Worm (Caenorhabditis elegans): ENCODE results near the gene F58D2.4.
"Not testable (repeated sequence)": the region's sequence is repeated elsewhere in the genome, so short reads cannot be mapped to it uniquely, and the experiment has no call there.

F58D2.4 gene

ce11 chrIV:13140792-13141191 is 48.1 kb downstream of the F58D2.4 start:
- TF ChIP-seq tra-1 (GFP tag; IDR thresholded peaks at IDR 0.05) (peak; percentile 47; the same call in 1 of the 2 replicates), egl-43 (GFP tag; IDR thresholded peaks at IDR 0.05) (peak; percentile 87), lim-7 (GFP tag; IDR thresholded peaks at IDR 0.05) (peak; percentile 92), T26A8.4 (GFP tag; IDR thresholded peaks at IDR 0.05) (peak; percentile 59), ctbp-1 (GFP tag; IDR thresholded peaks at IDR 0.05) (peak; percentile 53; the same call in 1 of the 2 replicates), F44E2.7 (GFP tag; IDR thresholded peaks at IDR 0.05) (peak; percentile 81; the same call in 1 of the 2 replicates), dmd-6 (GFP tag; IDR thresholded peaks at IDR 0.05) (0 out of 2 replicates have a peak, but pooled peaks have one; percentile 10), lin-1 (GFP tag; IDR thresholded peaks at IDR 0.05) (peak; percentile 56; the same call in 1 of the 2 replicates), mes-2 (tag; optimal IDR thresholded peaks at IDR 0.05; ENCODE audit: poor library complexity, severe bottlenecking) (peak; percentile 18), Y75B8A.6 (GFP tag; IDR thresholded peaks at IDR 0.05) (0 out of 2 replicates have a peak, but pooled peaks have one; percentile 68), ceh-44 (GFP tag; IDR thresholded peaks at IDR 0.05) (0 out of 2 replicates have a peak, but pooled peaks have one; percentile 58), arid-1 (GFP tag; conservative IDR thresholded peaks at IDR 0.05) (peak; percentile 88), F26F4.8 (GFP tag; conservative IDR thresholded peaks at IDR 0.05) (peak; percentile 91), hmg-1.1 (GFP tag; IDR thresholded peaks at IDR 0.05) (peak; percentile 39; the same call in 1 of the 2 replicates), D1046.2 (GFP tag; IDR thresholded peaks at IDR 0.05) (peak; percentile 44; the same call in 1 of the 2 replicates), vab-7 (GFP tag; IDR thresholded peaks at IDR 0.05) (peak; percentile 85), lin-38 (GFP tag; IDR thresholded peaks at IDR 0.05) (peak; percentile 76), Y105C5A.15 (GFP tag; IDR thresholded peaks at IDR 0.05) (peak; percentile 71; the same call in 1 of the 2 replicates), pha-4 (GFP tag; IDR thresholded peaks at IDR 0.05) (peak; percentile 76), ZK337.2 (GFP tag; IDR thresholded peaks at IDR 0.05) (0 out of 2 replicates have a peak, but pooled peaks have one; percentile 12), madf-5 (GFP tag; IDR thresholded peaks at IDR 0.05) (peak; percentile 76 to 82; a peak in 1 of 4 replicates), madf-9 (GFP tag; conservative IDR thresholded peaks at IDR 0.05) (peak; percentile 69), php-3 (GFP tag; IDR thresholded peaks at IDR 0.05) (0 out of 2 replicates have a peak, but pooled peaks have one; percentile 9), mdt-29 (GFP tag; IDR thresholded peaks at IDR 0.05) (peak; percentile 63; the same call in 1 of the 2 replicates), snpc-1.2 (GFP tag; IDR thresholded peaks at IDR 0.05) (peak; percentile 87), Y48G9A.11 (GFP tag; IDR thresholded peaks at IDR 0.05) (peak; percentile 64), dmd-8 (GFP tag; IDR thresholded peaks at IDR 0.05) (peak; percentile 82), zfp-3 (GFP tag; conservative IDR thresholded peaks at IDR 0.05) (peak; percentile 27; the same call in 1 of the 2 replicates), saeg-2 (GFP tag; IDR thresholded peaks at IDR 0.05) (0 out of 2 replicates have a peak, but pooled peaks have one; percentile 41)
- not testable (repeated sequence) for TF ChIP-seq pha-4 (tag; optimal IDR thresholded peaks at IDR 0.05)
